ENCODE assay signal across 1 fruit fly cellular context in the genomic region with DNA sequence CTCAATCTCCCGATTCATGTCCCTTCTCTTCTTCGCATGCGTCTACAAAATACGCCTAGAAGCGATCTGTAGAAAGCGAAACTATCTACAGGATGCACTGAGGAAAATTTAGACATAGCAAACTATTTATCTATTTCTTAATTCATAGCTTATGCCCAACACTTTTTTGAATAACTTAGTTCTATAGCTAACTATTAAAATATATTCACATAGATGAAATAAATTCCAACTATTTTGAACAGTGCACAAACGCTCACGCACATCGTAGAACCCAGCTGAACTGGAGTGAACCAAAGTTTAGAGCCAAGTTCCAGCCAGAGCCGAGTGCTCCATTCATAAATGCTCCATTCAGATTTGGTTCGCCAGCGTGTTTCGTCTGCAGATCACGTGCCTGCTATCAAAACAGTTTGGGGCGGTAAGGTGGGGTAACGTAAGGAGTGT.
TF ChIP-seq lines count a peak whose summit lies in the region.

No protein-coding gene starts in this region.

TF ChIP-seq in whole organism, embryonic, 481 proteins besides CTCF, POLR2A, EP300 and RAD21 (continued from another document and continues in another):
- TF ChIP-seq CG34422 (GFP tag; IDR thresholded peaks at IDR 0.05; lab: Robert Waterston, UW) = peak; percentile 37; the same call in 1 of the 3 replicates
- TF ChIP-seq ara (GFP tag; IDR thresholded peaks at IDR 0.05; lab: Robert Waterston, UW) = peak; percentile 54; the same call in 1 of the 2 replicates
- no peak for TF ChIP-seq salm (tag; optimal IDR thresholded peaks at IDR 0.05; lab: Kevin White, UChicago)
- TF ChIP-seq al (GFP tag; IDR thresholded peaks at IDR 0.05; lab: Robert Waterston, UW) = peak; percentile 62
- TF ChIP-seq h (optimal IDR thresholded peaks at IDR 0.05; lab: Kevin White, UChicago) = no peak
- 0 out of 3 replicates have a peak, but pooled peaks have one; percentile 16 for TF ChIP-seq ken (GFP tag; IDR thresholded peaks at IDR 0.05; lab: Robert Waterston, UW)
- no peak for TF ChIP-seq CG7745 (tag; optimal IDR thresholded peaks at IDR 0.05; lab: Kevin White, UChicago)
- peak; percentile 33 for TF ChIP-seq gro (GFP tag; optimal IDR thresholded peaks at IDR 0.05; lab: Kevin White, UChicago)
- peak; percentile 44; the same call in 2 of the 3 replicates for TF ChIP-seq tgo (GFP tag; IDR thresholded peaks at IDR 0.05; lab: Robert Waterston, UW)
- no peak for TF ChIP-seq zf30C (GFP tag; optimal IDR thresholded peaks at IDR 0.05; lab: Kevin White, UChicago)
- peak; percentile 46 for TF ChIP-seq CG31441 (GFP tag; IDR thresholded peaks at IDR 0.05; lab: Robert Waterston, UW)
- TF ChIP-seq H15 (GFP tag; IDR thresholded peaks at IDR 0.05; lab: Robert Waterston, UW) = 0 out of 3 replicates have a peak, but pooled peaks have one; percentile 12
- peak; percentile 62 for TF ChIP-seq CG10979 (tag; optimal IDR thresholded peaks at IDR 0.05; lab: Kevin White, UChicago)
- TF ChIP-seq bcd (GFP tag; optimal IDR thresholded peaks at IDR 0.05; lab: Kevin White, UChicago) = peak; percentile 36
- TF ChIP-seq Xbp1 (GFP tag; optimal IDR thresholded peaks at IDR 0.05; lab: Kevin White, UChicago) = peak; percentile 22
- peak; percentile 46 for TF ChIP-seq trem (tag; optimal IDR thresholded peaks at IDR 0.05; lab: Kevin White, UChicago)
- TF ChIP-seq sqz (GFP tag; optimal IDR thresholded peaks at IDR 0.05; lab: Kevin White, UChicago) = no peak
- TF ChIP-seq H2.0 (GFP tag; IDR thresholded peaks at IDR 0.05; lab: Robert Waterston, UW) = 0 out of 2 replicates have a peak, but pooled peaks have one; percentile 28
- TF ChIP-seq CG13424 (tag; optimal IDR thresholded peaks at IDR 0.05; lab: Kevin White, UChicago) = peak; percentile 23
- peak; percentile 48; the same call in 1 of the 3 replicates for TF ChIP-seq CG11695 (GFP tag; IDR thresholded peaks at IDR 0.05; lab: Robert Waterston, UW)
- TF ChIP-seq nom (GFP tag; optimal IDR thresholded peaks at IDR 0.05; lab: Kevin White, UChicago) = peak; percentile 28
- TF ChIP-seq amos (GFP tag; IDR thresholded peaks at IDR 0.05; lab: Robert Waterston, UW; ENCODE audit: partially characterized antibody) = no peak
- no peak for TF ChIP-seq ham (GFP tag; IDR thresholded peaks at IDR 0.05; lab: Robert Waterston, UW)
- no peak for TF ChIP-seq rib (GFP tag; IDR thresholded peaks at IDR 0.05; lab: Robert Waterston, UW)
- peak; percentile 12 for TF ChIP-seq CG9817 (tag; optimal IDR thresholded peaks at IDR 0.05; lab: Kevin White, UChicago)
- TF ChIP-seq Stat92E (GFP tag; optimal IDR thresholded peaks at IDR 0.05; lab: Kevin White, UChicago) = no peak
- no peak for TF ChIP-seq gt (GFP tag; IDR thresholded peaks at IDR 0.05; lab: Robert Waterston, UW)
- no peak for TF ChIP-seq ato (GFP tag; IDR thresholded peaks at IDR 0.05; lab: Robert Waterston, UW; ENCODE audit: partially characterized antibody)
- peak; percentile 47 for TF ChIP-seq CG17829 (tag; optimal IDR thresholded peaks at IDR 0.05; lab: Kevin White, UChicago)
- TF ChIP-seq CG17328 (GFP tag; IDR thresholded peaks at IDR 0.05; lab: Robert Waterston, UW) = peak; percentile 48; the same call in 1 of the 2 replicates
- peak; percentile 41; the same call in 1 of the 2 replicates for TF ChIP-seq CG4404 (GFP tag; IDR thresholded peaks at IDR 0.05; lab: Robert Waterston, UW)
- TF ChIP-seq zfh1 (GFP tag; IDR thresholded peaks at IDR 0.05; lab: Robert Waterston, UW) = peak; percentile 59
- TF ChIP-seq Xrp1 (GFP tag; IDR thresholded peaks at IDR 0.05; lab: Robert Waterston, UW) = peak; percentile 76
- peak; percentile 58 for TF ChIP-seq Meics (GFP tag; optimal IDR thresholded peaks at IDR 0.05; lab: Kevin White, UChicago)
- TF ChIP-seq Vsx1 (GFP tag; optimal IDR thresholded peaks at IDR 0.05; lab: Kevin White, UChicago) = peak; percentile 2
- peak; percentile 61; the same call in 1 of the 2 replicates for TF ChIP-seq ranshi (GFP tag; IDR thresholded peaks at IDR 0.05; lab: Robert Waterston, UW)
- peak; percentile 59 for TF ChIP-seq grau (tag; optimal IDR thresholded peaks at IDR 0.05; lab: Kevin White, UChicago)
- TF ChIP-seq Side (GFP tag; optimal IDR thresholded peaks at IDR 0.05; lab: Kevin White, UChicago) = peak; percentile 27
- TF ChIP-seq ind (GFP tag; optimal IDR thresholded peaks at IDR 0.05; lab: Kevin White, UChicago) = peak; percentile 34
- TF ChIP-seq Spps (tag; optimal IDR thresholded peaks at IDR 0.05; lab: Kevin White, UChicago) = peak; percentile 4
- peak; percentile 30 for TF ChIP-seq CG2875 (GFP tag; optimal IDR thresholded peaks at IDR 0.05; lab: Kevin White, UChicago)
- 0 out of 2 replicates have a peak, but pooled peaks have one; percentile 34 for TF ChIP-seq dimm (GFP tag; IDR thresholded peaks at IDR 0.05; lab: Robert Waterston, UW)
- TF ChIP-seq Aef1 (GFP tag; IDR thresholded peaks at IDR 0.05; lab: Robert Waterston, UW) = no peak
- TF ChIP-seq CG3065 (GFP tag; optimal IDR thresholded peaks at IDR 0.05; lab: Kevin White, UChicago) = no peak
- TF ChIP-seq otp (GFP tag; IDR thresholded peaks at IDR 0.05; lab: Robert Waterston, UW) = peak; percentile 65; the same call in 1 of the 3 replicates
- TF ChIP-seq CG8290 (GFP tag; optimal IDR thresholded peaks at IDR 0.05; lab: Kevin White, UChicago) = peak; percentile 40
- peak in 1 of 2 experiments; percentile 14 for TF ChIP-seq CG8290 (tag; optimal IDR thresholded peaks at IDR 0.05; lab: Kevin White, UChicago)
- peak; percentile 27 for TF ChIP-seq HmgZ (tag; optimal IDR thresholded peaks at IDR 0.05; lab: Kevin White, UChicago)
- TF ChIP-seq CG3838 (GFP tag; optimal IDR thresholded peaks at IDR 0.05; lab: Kevin White, UChicago) = no peak
- TF ChIP-seq CG1603 (tag; optimal IDR thresholded peaks at IDR 0.05; lab: Kevin White, UChicago) = peak; percentile 42
- no peak for TF ChIP-seq Fer2 (tag; optimal IDR thresholded peaks at IDR 0.05; lab: Kevin White, UChicago)
- peak; percentile 60 for TF ChIP-seq lilli (GFP tag; optimal IDR thresholded peaks at IDR 0.05; lab: Kevin White, UChicago)
- peak; percentile 65 for TF ChIP-seq CG18262 (tag; optimal IDR thresholded peaks at IDR 0.05; lab: Kevin White, UChicago)
- TF ChIP-seq Abd-B (GFP tag; optimal IDR thresholded peaks at IDR 0.05; lab: Kevin White, UChicago) = peak; percentile 13
- no peak for TF ChIP-seq MESR4 (GFP tag; optimal IDR thresholded peaks at IDR 0.05; lab: Kevin White, UChicago)
- peak; percentile 20 for TF ChIP-seq Deaf1 (tag; optimal IDR thresholded peaks at IDR 0.05; lab: Kevin White, UChicago)
- peak; percentile 43 to 71 for TF ChIP-seq bsh (GFP tag; optimal IDR thresholded peaks at IDR 0.05; lab: Kevin White, UChicago)
- TF ChIP-seq CG10366 (GFP tag; IDR thresholded peaks at IDR 0.05; lab: Robert Waterston, UW) = peak; percentile 53
- no peak for TF ChIP-seq ap (GFP tag; IDR thresholded peaks at IDR 0.05; lab: Robert Waterston, UW)
- no peak for TF ChIP-seq maf-S (GFP tag; optimal IDR thresholded peaks at IDR 0.05; lab: Kevin White, UChicago)
- TF ChIP-seq CG9932 (GFP tag; IDR thresholded peaks at IDR 0.05; lab: Robert Waterston, UW) = peak; percentile 64
- TF ChIP-seq Med (GFP tag; lab: Kevin White, UChicago) = peak; percentile 86
- no peak for TF ChIP-seq run (tag; optimal IDR thresholded peaks at IDR 0.05; lab: Kevin White, UChicago)
- TF ChIP-seq sima (GFP tag; optimal IDR thresholded peaks at IDR 0.05; lab: Kevin White, UChicago) = no peak
- TF ChIP-seq CG11504 (tag; optimal IDR thresholded peaks at IDR 0.05; lab: Kevin White, UChicago) = peak; percentile 53
- no peak for TF ChIP-seq CG30431 (GFP tag; optimal IDR thresholded peaks at IDR 0.05; lab: Kevin White, UChicago)
- TF ChIP-seq sr (GFP tag; IDR thresholded peaks at IDR 0.05; lab: Robert Waterston, UW) = no peak
- TF ChIP-seq CG7357 (GFP tag; IDR thresholded peaks at IDR 0.05; lab: Robert Waterston, UW) = peak; percentile 49; the same call in 1 of the 3 replicates
- no peak for TF ChIP-seq CG16815 (GFP tag; optimal IDR thresholded peaks at IDR 0.05; lab: Kevin White, UChicago)
- TF ChIP-seq HmgD (GFP tag; optimal IDR thresholded peaks at IDR 0.05; lab: Kevin White, UChicago) = no peak
- TF ChIP-seq D (optimal IDR thresholded peaks at IDR 0.05; lab: Kevin White, UChicago) = no peak
- peak; percentile 42 for TF ChIP-seq D (GFP tag; optimal IDR thresholded peaks at IDR 0.05; lab: Kevin White, UChicago)
- peak; percentile 26 for TF ChIP-seq Hr3 (GFP tag; optimal IDR thresholded peaks at IDR 0.05; lab: Kevin White, UChicago)
- TF ChIP-seq CG9215 (GFP tag; IDR thresholded peaks at IDR 0.05; lab: Robert Waterston, UW) = peak; percentile 52; the same call in 1 of the 2 replicates
- TF ChIP-seq vfl (GFP tag; optimal IDR thresholded peaks at IDR 0.05; lab: Kevin White, UChicago) = no peak
- peak; percentile 22 for TF ChIP-seq zen (tag; optimal IDR thresholded peaks at IDR 0.05; lab: Kevin White, UChicago)
- TF ChIP-seq Six4 (GFP tag; optimal IDR thresholded peaks at IDR 0.05; lab: Kevin White, UChicago) = peak; percentile 23
- no peak for TF ChIP-seq bigmax (GFP tag; optimal IDR thresholded peaks at IDR 0.05; lab: Kevin White, UChicago)
- peak; percentile 27 for TF ChIP-seq CG7556 (GFP tag; optimal IDR thresholded peaks at IDR 0.05; lab: Kevin White, UChicago)
- TF ChIP-seq CG18764 (GFP tag; optimal IDR thresholded peaks at IDR 0.05; lab: Kevin White, UChicago) = peak; percentile 24
- TF ChIP-seq pum (GFP tag; optimal IDR thresholded peaks at IDR 0.05; lab: Kevin White, UChicago) = no peak
- peak; percentile 29 for TF ChIP-seq CG1602 (GFP tag; optimal IDR thresholded peaks at IDR 0.05; lab: Kevin White, UChicago)
- TF ChIP-seq Antp (GFP tag; optimal IDR thresholded peaks at IDR 0.05; lab: Kevin White, UChicago) = peak; percentile 18
- no peak for TF ChIP-seq CG9609 (GFP tag; optimal IDR thresholded peaks at IDR 0.05; lab: Kevin White, UChicago)
- 0 out of 2 replicates have a peak, but pooled peaks have one; percentile 27 for TF ChIP-seq Taf1 (GFP tag; IDR thresholded peaks at IDR 0.05; lab: Robert Waterston, UW)
- TF ChIP-seq CG1024 (GFP tag; IDR thresholded peaks at IDR 0.05; lab: Robert Waterston, UW) = peak; percentile 46
- no peak for TF ChIP-seq tll (GFP tag; optimal IDR thresholded peaks at IDR 0.05; lab: Kevin White, UChicago)
- no peak for TF ChIP-seq hkb (optimal IDR thresholded peaks at IDR 0.05; lab: Kevin White, UChicago)
- TF ChIP-seq hkb (GFP tag; IDR thresholded peaks at IDR 0.05; lab: Robert Waterston, UW) = peak; percentile 65; the same call in 1 of the 2 replicates
- peak; percentile 40; the same call in 1 of the 3 replicates for TF ChIP-seq CG17361 (GFP tag; IDR thresholded peaks at IDR 0.05; lab: Robert Waterston, UW)
- TF ChIP-seq CG12659 (GFP tag; optimal IDR thresholded peaks at IDR 0.05; lab: Kevin White, UChicago) = peak; percentile 31
- TF ChIP-seq CG12155 (GFP tag; optimal IDR thresholded peaks at IDR 0.05; lab: Kevin White, UChicago) = peak; percentile 28
- no peak for TF ChIP-seq insv (GFP tag; optimal IDR thresholded peaks at IDR 0.05; lab: Kevin White, UChicago)
- no peak for TF ChIP-seq dm (GFP tag; optimal IDR thresholded peaks at IDR 0.05; lab: Kevin White, UChicago)
- peak; percentile 27 for TF ChIP-seq jumu (GFP tag; optimal IDR thresholded peaks at IDR 0.05; lab: Kevin White, UChicago)
- no peak for TF ChIP-seq CG14965 (GFP tag; optimal IDR thresholded peaks at IDR 0.05; lab: Kevin White, UChicago; ENCODE audit: borderline replicate concordance)
- peak; percentile 41 for TF ChIP-seq kni (GFP tag; optimal IDR thresholded peaks at IDR 0.05; lab: Kevin White, UChicago)
- TF ChIP-seq CG12391 (tag; optimal IDR thresholded peaks at IDR 0.05; lab: Kevin White, UChicago) = peak; percentile 43
- no peak for TF ChIP-seq Lhr (GFP tag; optimal IDR thresholded peaks at IDR 0.05; lab: Kevin White, UChicago)
- peak; percentile 45 for TF ChIP-seq CG5245 (GFP tag; optimal IDR thresholded peaks at IDR 0.05; lab: Kevin White, UChicago)
- TF ChIP-seq CG32532 (GFP tag; IDR thresholded peaks at IDR 0.05; lab: Robert Waterston, UW) = peak; percentile 73
- TF ChIP-seq D19A (tag; optimal IDR thresholded peaks at IDR 0.05; lab: Kevin White, UChicago) = peak; percentile 41
- TF ChIP-seq CG14050 (GFP tag; IDR thresholded peaks at IDR 0.05; lab: Robert Waterston, UW) = 0 out of 3 replicates have a peak, but pooled peaks have one; percentile 14
- TF ChIP-seq CG12104 (GFP tag; optimal IDR thresholded peaks at IDR 0.05; lab: Kevin White, UChicago) = peak; percentile 26
- peak; percentile 64 for TF ChIP-seq CG6689 (GFP tag; IDR thresholded peaks at IDR 0.05; lab: Robert Waterston, UW)
- TF ChIP-seq lmd (GFP tag; IDR thresholded peaks at IDR 0.05; lab: Robert Waterston, UW) = peak; percentile 51
- no peak for TF ChIP-seq ems (GFP tag; optimal IDR thresholded peaks at IDR 0.05; lab: Kevin White, UChicago)
- no peak for TF ChIP-seq ewg (GFP tag; optimal IDR thresholded peaks at IDR 0.05; lab: Kevin White, UChicago)
- TF ChIP-seq CG10147 (GFP tag; optimal IDR thresholded peaks at IDR 0.05; lab: Kevin White, UChicago) = peak; percentile 41
- TF ChIP-seq CG7839 (tag; optimal IDR thresholded peaks at IDR 0.05; lab: Kevin White, UChicago) = peak; percentile 64
- TF ChIP-seq Blimp-1 (GFP tag; optimal IDR thresholded peaks at IDR 0.05; lab: Kevin White, UChicago) = peak; percentile 95
- no peak for TF ChIP-seq Trl (optimal IDR thresholded peaks at IDR 0.05; lab: Kevin White, UChicago)
- peak; percentile 17 for TF ChIP-seq Trl (GFP tag; optimal IDR thresholded peaks at IDR 0.05; lab: Kevin White, UChicago)
- 0 out of 2 replicates have a peak, but pooled peaks have one; percentile 20 for TF ChIP-seq seq (GFP tag; IDR thresholded peaks at IDR 0.05; lab: Robert Waterston, UW)
- peak; percentile 30; the same call in 1 of the 2 replicates for TF ChIP-seq CG4730 (GFP tag; IDR thresholded peaks at IDR 0.05; lab: Robert Waterston, UW)
- peak; percentile 47 for TF ChIP-seq phol (tag; optimal IDR thresholded peaks at IDR 0.05; lab: Kevin White, UChicago)
- TF ChIP-seq CG14710 (tag; optimal IDR thresholded peaks at IDR 0.05; lab: Kevin White, UChicago) = peak; percentile 43
- no peak for TF ChIP-seq CG33213 (GFP tag; optimal IDR thresholded peaks at IDR 0.05; lab: Kevin White, UChicago)
- peak; percentile 31 for TF ChIP-seq ATbp (GFP tag; optimal IDR thresholded peaks at IDR 0.05; lab: Kevin White, UChicago)
- TF ChIP-seq CG9437 (GFP tag; optimal IDR thresholded peaks at IDR 0.05; lab: Kevin White, UChicago) = peak; percentile 32
- peak; percentile 12 for TF ChIP-seq CG2202 (tag; optimal IDR thresholded peaks at IDR 0.05; lab: Kevin White, UChicago)
- no peak for TF ChIP-seq C15 (GFP tag; IDR thresholded peaks at IDR 0.05; lab: Robert Waterston, UW)
- 0 out of 2 replicates have a peak, but pooled peaks have one; percentile 19 for TF ChIP-seq CG11247 (GFP tag; IDR thresholded peaks at IDR 0.05; lab: Robert Waterston, UW)
- TF ChIP-seq Rfx (GFP tag; IDR thresholded peaks at IDR 0.05; lab: Robert Waterston, UW) = peak; percentile 75
